Fruit fly (Drosophila melanogaster) whole organism, embryonic: ENCODE data around the gene snk.

ENCODE experiments used
- CG12155 ChIP-seq: fragments of 200-800 bp; sonication (Bioruptor generic); optimal IDR thresholded peaks from 3 replicates; lab custom pipeline; 2016; ENCODE audit warnings: missing biosample characterization, missing genetic modification characterization
- Lhr ChIP-seq: fragments of 200-800 bp; sonication (Bioruptor generic); optimal IDR thresholded peaks from 3 replicates; lab custom pipeline; 2017; ENCODE audit warnings: mild to moderate bottlenecking, missing biosample characterization, missing genetic modification reagents, missing genetic modification characterization
- Xbp1 ChIP-seq: fragments of 200-800 bp; sonication (Bioruptor generic); optimal IDR thresholded peaks from 3 replicates; lab custom pipeline; 2016; ENCODE audit warnings: missing biosample characterization, mild to moderate bottlenecking, missing genetic modification characterization
- hbn ChIP-seq: fragments of 200-800 bp; sonication (Bioruptor generic); IDR thresholded peaks from 2 replicates; pipeline ENCODE4 v1.3.6; 2022; ENCODE audit warnings: missing biosample characterization, missing genetic modification characterization; ENCODE audit not compliant: partially characterized antibody

DNA sequence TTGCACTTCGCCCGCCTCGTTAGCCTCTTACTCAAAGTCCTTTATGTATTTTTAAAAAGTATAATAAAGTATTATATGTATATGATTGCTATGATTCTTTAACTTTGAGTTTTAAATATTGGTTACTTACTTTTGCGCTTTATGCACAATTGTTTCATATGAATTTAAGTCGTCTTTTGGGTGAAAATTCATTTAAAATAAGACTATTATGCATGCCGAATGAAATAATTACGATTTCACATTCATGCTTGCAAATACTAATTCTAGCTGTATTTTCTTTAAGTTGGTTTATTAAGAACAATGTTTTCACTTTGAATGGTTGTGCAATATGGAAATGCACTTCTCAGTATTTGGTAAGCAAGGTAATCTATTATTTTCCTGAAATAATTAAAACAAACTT, 43.4 kb upstream of the snk start, which contains the start of gene CG43063:
- TF ChIP-seq CG12155 (GFP tag; lab: Kevin White, UChicago), result no peak
- no peak for TF ChIP-seq Lhr (GFP tag; lab: Kevin White, UChicago)
- no peak for TF ChIP-seq hbn (GFP tag; lab: Robert Waterston, UW)
- TF ChIP-seq Xbp1, result no peak
